Worm (Caenorhabditis elegans) whole organism, young adult: Measurements from ENCODE around the gene ssp-33.

Source experiments
- akir-1 ChIP-seq: fragments of 200-800 bp; sonication (Bioruptor generic); optimal IDR thresholded peaks from 2 replicates; lab custom pipeline; 2018; ENCODE audit warnings: mild to moderate bottlenecking, missing genetic modification characterization, moderate library complexity, missing compliant biosample characterization
- fkh-3 ChIP-seq: sonication (generic microtip); optimal IDR thresholded peaks from 2 replicates; lab custom pipeline; 2016; ENCODE audit warnings: mild to moderate bottlenecking, missing genetic modification characterization, missing compliant biosample characterization
- pbrm-1 ChIP-seq: fragments of 200-800 bp; sonication (Bioruptor generic); IDR thresholded peaks from 2 replicates; pipeline ENCODE4 v1.3.6; 2022; ENCODE audit warnings: missing genetic modification reagents, missing genetic modification characterization, missing compliant biosample characterization
- snpc-4 ChIP-seq, 5 experiments: fragments of 150-350 bp in 1 of 5; sonication (generic microtip) in 4 of 5; optimal IDR thresholded peaks; 2 replicates each; lab custom pipeline; 2014 to 2018; ENCODE audit warnings: missing genetic modification characterization in 5 of 5, missing biosample characterization in 3 of 5, antibody characterized with exemption in 2 of 5, mild to moderate bottlenecking in 2 of 5, missing compliant biosample characterization in 2 of 5, missing genotype in 2 of 5, moderate library complexity in 2 of 5, missing genetic modification reagents in 1 of 5

DNA sequence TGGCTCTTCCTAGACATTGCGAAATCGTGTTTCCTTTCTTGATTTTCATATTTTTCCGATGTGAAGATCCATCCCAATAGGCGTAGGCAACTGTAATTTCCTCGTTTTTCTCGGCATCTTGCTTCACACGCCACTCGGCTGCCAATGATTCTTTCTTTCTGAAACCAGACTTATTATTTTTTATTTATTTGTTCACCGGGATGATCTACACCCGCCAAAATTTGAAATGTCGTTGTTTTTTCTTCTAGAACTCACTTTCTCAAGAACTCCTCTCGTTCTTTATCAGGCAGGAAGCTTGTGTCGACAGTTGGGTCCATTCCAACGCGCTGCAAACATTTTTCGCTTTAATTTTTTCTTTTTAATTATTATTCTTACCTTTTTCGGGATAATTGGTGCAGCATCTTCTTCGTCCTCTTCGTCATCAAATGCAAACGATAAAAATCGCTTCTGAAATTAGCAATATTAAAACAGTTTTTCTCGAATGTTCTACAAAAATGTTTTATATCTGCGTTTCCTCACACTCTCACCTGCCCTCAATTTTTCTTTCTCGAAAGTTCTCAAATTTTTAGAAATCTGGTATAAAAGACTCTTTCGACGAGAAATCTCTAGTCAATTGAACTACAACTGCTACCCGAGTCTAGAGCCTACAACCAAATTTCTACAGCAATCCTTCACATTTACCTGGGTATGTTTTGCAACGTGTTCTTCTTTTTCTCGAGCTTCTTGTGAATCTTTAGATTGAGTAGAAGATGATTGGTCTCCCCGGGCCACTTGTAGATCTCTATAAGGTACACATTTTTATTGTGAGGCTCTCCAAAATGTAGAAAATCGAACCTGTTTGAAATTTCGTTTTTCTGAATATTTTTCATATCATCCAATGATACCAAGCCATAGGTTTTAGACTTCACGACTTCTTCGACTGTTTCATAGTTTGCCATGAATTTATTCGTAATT lies 26.5 kb upstream of the ssp-33 start, which contains the start of gene hsp-90:
- TF ChIP-seq fkh-3 (tag; lab: Kevin White, UChicago) (no peak), akir-1 (GFP tag; lab: Kevin White, UChicago) (no peak), pbrm-1 (GFP tag; lab: Robert Waterston, UW) (no peak), snpc-4 (GFP tag; optimal IDR thresholded peaks at IDR 0.05; lab: Kevin White, UChicago) (no peak), snpc-4 (tag; optimal IDR thresholded peaks at IDR 0.05; lab: Kevin White, UChicago) (no peak)
